Worm (Caenorhabditis elegans) whole organism, L4 larva: ENCODE results near the gene Y39G8B.7.

ENCODE experiments used
- F10B5.3 ChIP-seq: sonication (generic microtip); optimal IDR thresholded peaks from 2 replicates; lab custom pipeline; 2016; ENCODE audit warnings: mild to moderate bottlenecking, missing genetic modification characterization, missing compliant biosample characterization
- F44E2.7 ChIP-seq: fragments of 200-800 bp; sonication (Bioruptor generic); IDR thresholded peaks from 2 replicates; pipeline ENCODE4 v2.1.2; 2022; ENCODE audit warnings: missing genetic modification characterization, missing compliant biosample characterization
- F49E8.2 ChIP-seq: sonication (generic microtip); optimal IDR thresholded peaks from 2 replicates; lab custom pipeline; 2016; ENCODE audit warnings: missing compliant biosample characterization, mild to moderate bottlenecking, missing genetic modification characterization, borderline replicate concordance
- aha-1 ChIP-seq: fragments of 150-350 bp; peaks from one replicate; lab custom pipeline; 2014; ENCODE audit warnings: missing biosample characterization, missing genetic modification characterization
- ceh-20 ChIP-seq: fragments of 200-800 bp; sonication (Bioruptor generic); IDR thresholded peaks from 2 replicates; pipeline ENCODE4 v1.3.6; 2022; ENCODE audit warnings: missing genetic modification reagents, missing genetic modification characterization, missing compliant biosample characterization
- ceh-28 ChIP-seq: fragments of 150-350 bp; optimal IDR thresholded peaks from 2 replicates; lab custom pipeline; 2014; ENCODE audit warnings: missing biosample characterization, missing genetic modification reagents, missing genetic modification characterization
- ceh-82 ChIP-seq: sonication (generic microtip); optimal IDR thresholded peaks from 2 replicates; lab custom pipeline; 2017; ENCODE audit warnings: missing biosample characterization, missing genetic modification characterization
- ces-1 ChIP-seq: fragments of 150-350 bp; sonication (generic microtip); optimal IDR thresholded peaks from 4 replicates; lab custom pipeline; 2014; ENCODE audit warnings: missing biosample characterization, missing genetic modification reagents, missing genetic modification characterization
- ctbp-1 ChIP-seq: fragments of 200-800 bp; sonication (Bioruptor generic); IDR thresholded peaks from 2 replicates; pipeline ENCODE4 v1.3.6; 2022; ENCODE audit warnings: missing genetic modification reagents, missing genetic modification characterization, missing compliant biosample characterization
- daf-16 ChIP-seq, 3 experiments: sonication (generic microtip); optimal IDR thresholded peaks; 2 replicates each; lab custom pipeline; 2016 to 2017; ENCODE audit warnings: missing genetic modification characterization in 3 of 3, missing genetic modification reagents in 3 of 3, mild to moderate bottlenecking in 2 of 3, missing compliant biosample characterization in 2 of 3, missing biosample characterization in 1 of 3, moderate library complexity in 1 of 3
- dmd-6 ChIP-seq: fragments of 200-800 bp; sonication (Bioruptor generic); IDR thresholded peaks from 2 replicates; pipeline ENCODE4 v1.3.6; 2022; ENCODE audit warnings: missing genetic modification reagents, missing genetic modification characterization, missing compliant biosample characterization
- dmd-9 ChIP-seq: fragments of 200-800 bp; sonication (Bioruptor generic); IDR thresholded peaks from 2 replicates; pipeline ENCODE4 v1.3.6; 2022; ENCODE audit warnings: missing genetic modification reagents, missing genetic modification characterization, missing compliant biosample characterization
- egl-43 ChIP-seq: fragments of 200-800 bp; sonication (Bioruptor generic); IDR thresholded peaks from 2 replicates; pipeline ENCODE4 v1.3.6; 2022; ENCODE audit warnings: missing genetic modification reagents, missing genetic modification characterization, missing compliant biosample characterization
- fkh-10 ChIP-seq: fragments of 150-350 bp; optimal IDR thresholded peaks from 2 replicates; lab custom pipeline; 2014; ENCODE audit warnings: missing biosample characterization, missing genetic modification reagents, missing genetic modification characterization
- hif-1 ChIP-seq, 2 experiments: sonication (generic microtip); optimal IDR thresholded peaks; 2 replicates each; lab custom pipeline; 2016 to 2017; ENCODE audit warnings: missing compliant biosample characterization in 2 of 2, missing genetic modification characterization in 2 of 2, missing genetic modification reagents in 2 of 2, missing genotype in 2 of 2, mild to moderate bottlenecking in 1 of 2
- hlh-11 ChIP-seq: fragments of 200-800 bp; sonication (Bioruptor generic); optimal IDR thresholded peaks from 2 replicates; lab custom pipeline; 2018; ENCODE audit warnings: mild to moderate bottlenecking, missing genetic modification characterization, missing compliant biosample characterization
- lin-1 ChIP-seq: fragments of 200-800 bp; sonication (Bioruptor generic); IDR thresholded peaks from 2 replicates; pipeline ENCODE4 v1.3.6; 2022; ENCODE audit warnings: missing genetic modification reagents, missing genetic modification characterization, missing compliant biosample characterization
- lin-38 ChIP-seq: fragments of 200-800 bp; sonication (Bioruptor generic); IDR thresholded peaks from 2 replicates; pipeline ENCODE4 v1.3.6; 2022; ENCODE audit warnings: missing genetic modification reagents, missing genetic modification characterization, missing compliant biosample characterization
- madf-9 ChIP-seq: fragments of 200-800 bp; sonication (Bioruptor generic); conservative IDR thresholded peaks from 2 replicates; pipeline ENCODE4 v1.3.6; 2022; ENCODE audit warnings: missing genetic modification reagents, missing genetic modification characterization, missing compliant biosample characterization
- mdl-1 ChIP-seq, 2 experiments: fragments of 150-350 bp in 1 of 2; sonication (generic microtip) in 1 of 2; optimal IDR thresholded peaks; 2 replicates each; lab custom pipeline; 2014 to 2017; ENCODE audit warnings: missing biosample characterization in 2 of 2, missing genetic modification characterization in 2 of 2
- mxl-3 ChIP-seq: fragments of 200-800 bp; sonication (Bioruptor generic); optimal IDR thresholded peaks from 2 replicates; lab custom pipeline; 2018; ENCODE audit warnings: mild to moderate bottlenecking, missing genetic modification characterization, missing compliant biosample characterization
- nhr-10 ChIP-seq: fragments of 150-350 bp; optimal IDR thresholded peaks from 2 replicates; lab custom pipeline; 2014; ENCODE audit warnings: missing biosample characterization, missing genetic modification characterization
- nhr-28 ChIP-seq: fragments of 150-350 bp; optimal IDR thresholded peaks from 2 replicates; lab custom pipeline; 2014; ENCODE audit warnings: missing biosample characterization, missing genetic modification characterization
- nhr-42 ChIP-seq: fragments of 200-800 bp; sonication (Bioruptor generic); IDR thresholded peaks from 2 replicates; pipeline ENCODE4 v1.3.6; 2022; ENCODE audit warnings: missing genetic modification characterization, missing compliant biosample characterization
- nhr-6 ChIP-seq: fragments of 150-350 bp; optimal IDR thresholded peaks from 2 replicates; lab custom pipeline; 2014; ENCODE audit warnings: missing biosample characterization, missing genetic modification characterization
- php-3 ChIP-seq: fragments of 200-800 bp; sonication (Bioruptor generic); IDR thresholded peaks from 2 replicates; pipeline ENCODE4 v1.3.6; 2022; ENCODE audit warnings: missing genetic modification reagents, missing genetic modification characterization, missing compliant biosample characterization
- pqm-1 ChIP-seq: sonication (generic microtip); optimal IDR thresholded peaks from 2 replicates; lab custom pipeline; 2017; ENCODE audit warnings: missing biosample characterization, missing genetic modification characterization
- sdz-12 ChIP-seq: fragments of 200-800 bp; sonication (Bioruptor generic); optimal IDR thresholded peaks from 2 replicates; lab custom pipeline; 2018; ENCODE audit warnings: mild to moderate bottlenecking, missing genetic modification characterization, missing compliant biosample characterization
- set-16 ChIP-seq: fragments of 200-800 bp; sonication (Bioruptor generic); IDR thresholded peaks from 2 replicates; pipeline ENCODE4 v1.3.6; 2022; ENCODE audit warnings: missing genetic modification reagents, missing genetic modification characterization, missing compliant biosample characterization
- spr-3 ChIP-seq: fragments of 200-800 bp; sonication (Bioruptor generic); optimal IDR thresholded peaks from 2 replicates; lab custom pipeline; 2018; ENCODE audit warnings: mild to moderate bottlenecking, missing genetic modification characterization, missing compliant biosample characterization
- tra-1 ChIP-seq: fragments of 200-800 bp; sonication (Bioruptor generic); IDR thresholded peaks from 2 replicates; pipeline ENCODE4 v1.3.6; 2022; ENCODE audit warnings: missing genetic modification reagents, missing genetic modification characterization, missing compliant biosample characterization
- unc-62 ChIP-seq, 3 experiments: fragments of 150-350 bp in 1 of 3; sonication (generic microtip); optimal IDR thresholded peaks in 2 of 3; peaks in 1 of 3; 1 replicate in 1 of 3; 2 replicates in 2 of 3; lab custom pipeline; 2014 to 2017; ENCODE audit warnings: missing biosample characterization in 3 of 3, missing genetic modification characterization in 3 of 3, missing genetic modification reagents in 3 of 3, missing genotype in 1 of 3
- zip-2 ChIP-seq: fragments of 150-350 bp; optimal IDR thresholded peaks from 2 replicates; lab custom pipeline; 2014; ENCODE audit warnings: missing biosample characterization, missing genetic modification characterization

The Y39G8B.7 gene

ce11 chrII:14040204-14040842 lies 45.5 kb upstream of the Y39G8B.7 start (continued):
- TF ChIP-seq mdl-1 (tag; optimal IDR thresholded peaks at IDR 0.05; lab: Kevin White, UChicago) (peak; percentile 96 to 99), dmd-6 (GFP tag; lab: Robert Waterston, UW) (peak; percentile 99), set-16 (GFP tag; lab: Robert Waterston, UW) (peak; percentile 95), spr-3 (GFP tag; lab: Kevin White, UChicago) (peak; percentile 54), sdz-12 (GFP tag; lab: Kevin White, UChicago) (no peak), F10B5.3 (tag; lab: Kevin White, UChicago) (peak; percentile 8), pqm-1 (tag; lab: Kevin White, UChicago) (peak; percentile 41)

- TF ChIP-seq aha-1 (tag; lab: Kevin White, UChicago): peak; percentile 73
- no peak for TF ChIP-seq zip-2 (tag; lab: Kevin White, UChicago)
- no peak for TF ChIP-seq daf-16 (GFP tag; optimal IDR thresholded peaks at IDR 0.05; lab: Kevin White, UChicago)
- peak; percentile 54 for TF ChIP-seq daf-16 (tag; optimal IDR thresholded peaks at IDR 0.05; lab: Kevin White, UChicago)
- TF ChIP-seq sdz-12 (GFP tag; lab: Kevin White, UChicago): no peak
- TF ChIP-seq nhr-6 (tag; lab: Kevin White, UChicago): peak; percentile 19
- no peak for TF ChIP-seq F44E2.7 (GFP tag; lab: Robert Waterston, UW)
Measured at ce11 chrII:14039811-14040203, 45.0 kb upstream of the Y39G8B.7 start.

ce11 chrII:14038331-14038730 lies 43.5 kb upstream of the Y39G8B.7 start:
- TF ChIP-seq dmd-9 (no peak), hlh-11 (peak; percentile 8), egl-43 (GFP tag; lab: Robert Waterston, UW) (0 out of 2 replicates have a peak, but pooled peaks have one; percentile 21), dmd-6 (GFP tag; lab: Robert Waterston, UW) (peak; percentile 27; the same call in 1 of the 2 replicates), tra-1 (GFP tag; lab: Robert Waterston, UW) (0 out of 2 replicates have a peak, but pooled peaks have one; percentile 10), fkh-10 (GFP tag; lab: Kevin White, UChicago) (no peak), nhr-10 (tag; lab: Kevin White, UChicago) (no peak), daf-16 (GFP tag; optimal IDR thresholded peaks at IDR 0.05; lab: Kevin White, UChicago) (no peak), daf-16 (tag; optimal IDR thresholded peaks at IDR 0.05; lab: Kevin White, UChicago) (peak; percentile 62), ctbp-1 (no peak), ceh-28 (tag; lab: Kevin White, UChicago) (no peak), ceh-82 (tag; lab: Kevin White, UChicago) (no peak), lin-1 (GFP tag; lab: Robert Waterston, UW) (no peak), ceh-20 (no peak), nhr-28 (peak; percentile 54), hif-1 (tag; optimal IDR thresholded peaks at IDR 0.05; lab: Kevin White, UChicago) (no peak), nhr-42 (GFP tag; lab: Robert Waterston, UW) (0 out of 2 replicates have a peak, but pooled peaks have one; percentile 26), sdz-12 (GFP tag; lab: Kevin White, UChicago) (no peak), unc-62 (GFP tag; optimal IDR thresholded peaks at IDR 0.05 in 1 of 2; lab: Kevin White, UChicago) (no peak), unc-62 (tag; optimal IDR thresholded peaks at IDR 0.05; lab: Kevin White, UChicago) (no peak), aha-1 (tag; lab: Kevin White, UChicago) (peak; percentile 82), madf-9 (GFP tag; lab: Robert Waterston, UW) (0 out of 2 replicates have a peak, but pooled peaks have one; percentile 12), mxl-3 (GFP tag; lab: Kevin White, UChicago) (peak; percentile 12), nhr-6 (tag; lab: Kevin White, UChicago) (no peak), pqm-1 (tag; lab: Kevin White, UChicago) (peak; percentile 20), lin-38 (0 out of 2 replicates have a peak, but pooled peaks have one; percentile 15), zip-2 (tag; lab: Kevin White, UChicago) (no peak), ces-1 (GFP tag; lab: Kevin White, UChicago) (no peak), set-16 (GFP tag; lab: Robert Waterston, UW) (peak; percentile 16; the same call in 1 of the 2 replicates), php-3 (GFP tag; lab: Robert Waterston, UW) (no peak), F49E8.2 (tag; lab: Kevin White, UChicago) (no peak)
